Worm (Caenorhabditis elegans): ENCODE data around the gene F59D6.1.
"Not testable (repeated sequence)": the region's sequence is repeated elsewhere in the genome, so short reads cannot be mapped to it uniquely, and the experiment has no call there.

Gene F59D6.1

ce11 chrV:3062078-3062477 lies 17.1 kb downstream of the F59D6.1 start, which contains the start of gene srt-15:
Gene srt-15, minus strand, starts transcription at chrV:3062178.
- no peak for TF ChIP-seq nhr-85 (tag)
- TF ChIP-seq nhr-20 (tag; optimal IDR thresholded peaks at IDR 0.05): no peak
- no peak for TF ChIP-seq ceh-90 (tag; optimal IDR thresholded peaks at IDR 0.05)

ce11 chrV:3064418-3064817 lies 19.5 kb downstream of the F59D6.1 start, which contains the start of gene srt-16:
Gene srt-16, minus strand, starts transcription at chrV:3064518.
- not testable (repeated sequence) for TF ChIP-seq ztf-11 (tag; optimal IDR thresholded peaks at IDR 0.05); C04F5.9 (tag; optimal IDR thresholded peaks at IDR 0.05); efl-3 (GFP tag; optimal IDR thresholded peaks at IDR 0.05)

- TF ChIP-seq zag-1 (tag; optimal IDR thresholded peaks at IDR 0.05) (no peak), mef-2 (tag; optimal IDR thresholded peaks at IDR 0.05) (no peak), C16A3.4 (tag; optimal IDR thresholded peaks at IDR 0.05) (no peak)
Measured at ce11 chrV:3065928-3066327, 21.0 kb downstream of the F59D6.1 start, which contains the start of gene srh-185. Gene srh-185, plus strand, starts transcription at chrV:3066228.

ce11 chrV:3069101-3069500 lies 24.2 kb downstream of the F59D6.1 start, which contains the start of gene str-40:
Gene str-40, minus strand, starts transcription at chrV:3069201.
- TF ChIP-seq aly-2 (tag; optimal IDR thresholded peaks at IDR 0.05) (no peak), alr-1 (tag; optimal IDR thresholded peaks at IDR 0.05; ENCODE audit: borderline replicate concordance) (no peak), elt-3 (tag; optimal IDR thresholded peaks at IDR 0.05) (no peak)

ce11 chrV:3071548-3071947 lies 26.6 kb downstream of the F59D6.1 start, which contains the start of gene C50H11.13:
Gene C50H11.13, minus strand, starts transcription at chrV:3071648.
- no peak for TF ChIP-seq nhr-12 (tag; optimal IDR thresholded peaks at IDR 0.05)
- TF ChIP-seq aha-1 (tag; optimal IDR thresholded peaks at IDR 0.05): no peak
- no peak for TF ChIP-seq nhr-11 (tag; optimal IDR thresholded peaks at IDR 0.05)
- TF ChIP-seq fkh-10 (GFP tag; optimal IDR thresholded peaks at IDR 0.05): no peak
- no peak for TF ChIP-seq lin-15B (tag; optimal IDR thresholded peaks at IDR 0.05)
- no peak for TF ChIP-seq sup-37 (GFP tag; optimal IDR thresholded peaks at IDR 0.05)
- TF ChIP-seq grh-1 (GFP tag; IDR thresholded peaks at IDR 0.05): no peak
- TF ChIP-seq nhr-28 (tag; optimal IDR thresholded peaks at IDR 0.05): no peak

ce11 chrV:3080792-3081191 lies 35.9 kb downstream of the F59D6.1 start, which contains the start of gene srt-5:
Gene srt-5, minus strand, starts transcription at chrV:3080892.
- TF ChIP-seq nhr-19 (GFP tag; conservative IDR thresholded peaks at IDR 0.05) (no peak), jun-1 (tag; optimal IDR thresholded peaks at IDR 0.05) (no peak), fkh-4 (tag; optimal IDR thresholded peaks at IDR 0.05; ENCODE audit: borderline replicate concordance) (no peak), ztf-11 (tag; optimal IDR thresholded peaks at IDR 0.05) (no peak), efl-3 (GFP tag; optimal IDR thresholded peaks at IDR 0.05) (no peak), tlp-1 (tag; optimal IDR thresholded peaks at IDR 0.05) (no peak)

- TF ChIP-seq efl-3 (GFP tag; optimal IDR thresholded peaks at IDR 0.05): no peak
- TF ChIP-seq tlp-1 (tag; optimal IDR thresholded peaks at IDR 0.05): no peak
- TF ChIP-seq ztf-11 (tag; optimal IDR thresholded peaks at IDR 0.05): no peak
- no peak for TF ChIP-seq Y116A8C.19 (tag; optimal IDR thresholded peaks at IDR 0.05; ENCODE audit: borderline replicate concordance)
- no peak for TF ChIP-seq nhr-76 (tag; optimal IDR thresholded peaks at IDR 0.05)
- TF ChIP-seq blmp-1 (tag; optimal IDR thresholded peaks at IDR 0.05): no peak
- no peak for TF ChIP-seq nhr-20 (tag; optimal IDR thresholded peaks at IDR 0.05)
- TF ChIP-seq dpl-1 (GFP tag; optimal IDR thresholded peaks at IDR 0.05): no peak
- TF ChIP-seq aly-2 (tag; optimal IDR thresholded peaks at IDR 0.05): no peak
- no peak for TF ChIP-seq jun-1 (tag; optimal IDR thresholded peaks at IDR 0.05)
- TF ChIP-seq C16A3.4 (tag; optimal IDR thresholded peaks at IDR 0.05): no peak
- no peak for TF ChIP-seq unc-86 (tag; optimal IDR thresholded peaks at IDR 0.05)
- TF ChIP-seq ceh-88 (GFP tag; IDR thresholded peaks at IDR 0.05): no peak
- TF ChIP-seq vab-15 (tag; optimal IDR thresholded peaks at IDR 0.05): no peak
- no peak for TF ChIP-seq ceh-90 (tag; optimal IDR thresholded peaks at IDR 0.05)
Measured at ce11 chrV:3081471-3081870, 36.5 kb downstream of the F59D6.1 start, which contains the start of gene srt-7. Gene srt-7, plus strand, starts transcription at chrV:3081771.
